Worm (Caenorhabditis elegans): ENCODE results near the gene pgp-11.

Gene pgp-11

DNA sequence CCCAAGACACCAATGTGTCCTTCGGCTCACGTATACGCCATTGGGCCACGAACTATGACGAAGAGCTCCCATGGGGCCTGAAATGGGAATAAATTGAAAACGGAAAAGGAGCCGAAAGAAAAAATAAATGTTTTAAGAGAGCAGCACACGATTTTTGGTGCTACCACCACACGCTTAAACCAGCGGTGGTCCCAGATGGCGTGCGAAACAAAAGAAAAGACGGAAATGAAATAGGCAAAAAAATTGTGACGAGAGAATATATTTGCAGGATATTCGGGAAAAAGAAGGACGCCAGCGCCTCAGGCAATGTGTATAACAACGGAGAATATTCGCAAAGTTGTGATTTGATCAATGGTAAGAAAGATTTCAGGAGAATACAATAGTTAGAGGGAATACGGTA, 17.1 kb downstream of the pgp-11 start:
- TF ChIP-seq nhr-90 (tag; optimal IDR thresholded peaks at IDR 0.05) (no peak), lin-35 (GFP tag; optimal IDR thresholded peaks at IDR 0.05) (peak in 1 of 3 experiments; percentile 33)

DNA sequence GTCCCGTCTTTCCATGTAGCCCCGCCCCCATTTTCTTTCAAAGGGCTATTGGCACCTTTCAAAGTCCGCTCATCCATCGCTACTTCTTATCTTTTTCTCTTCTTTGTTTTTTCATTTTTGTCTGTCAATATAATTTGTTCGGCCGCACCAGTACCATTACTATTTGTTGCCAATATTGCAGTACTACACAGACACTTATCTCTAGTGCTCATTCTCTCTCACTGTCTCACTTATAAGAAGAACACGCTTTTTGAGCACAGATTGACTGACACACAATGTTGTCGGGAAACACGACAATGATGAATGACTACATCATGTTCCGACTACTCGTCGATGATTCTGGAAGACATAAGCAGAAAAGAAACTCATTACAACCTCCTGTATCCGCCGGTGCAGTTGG, 19.0 kb downstream of the pgp-11 start:
- no peak for TF ChIP-seq nhr-27 (tag; optimal IDR thresholded peaks at IDR 0.05)
- TF ChIP-seq dox-1 (GFP tag; IDR thresholded peaks at IDR 0.05), result 0 out of 2 replicates have a peak, but pooled peaks have one; percentile 35
- peak; percentile 37 for TF ChIP-seq ceh-27 (GFP tag; optimal IDR thresholded peaks at IDR 0.05)
- TF ChIP-seq Y56A3A.18 (GFP tag; IDR thresholded peaks at IDR 0.05), result no peak

DNA sequence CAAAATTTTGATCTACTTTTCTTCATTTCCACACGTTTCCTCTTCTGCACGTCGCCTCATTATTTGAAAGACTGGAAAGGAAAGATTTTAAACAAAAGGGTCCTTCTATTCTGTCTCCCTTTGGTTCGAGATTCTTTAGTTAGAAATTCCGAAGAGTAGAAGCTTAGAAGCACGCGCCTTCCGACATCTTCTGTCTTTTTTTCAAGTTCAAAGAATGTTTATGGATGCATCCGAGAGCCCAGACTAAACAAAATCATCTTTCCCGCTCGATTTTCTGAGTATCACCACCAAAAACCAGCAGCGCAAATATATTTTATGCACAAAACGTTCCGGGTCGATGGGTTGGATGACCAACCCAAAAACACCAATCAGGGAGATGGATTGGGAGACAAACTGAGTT, 20.0 kb downstream of the pgp-11 start:
- TF ChIP-seq bed-1 (GFP tag; IDR thresholded peaks at IDR 0.05) (no peak), F39B2.1 (GFP tag; IDR thresholded peaks at IDR 0.05) (no peak), K12H6.12 (tag; optimal IDR thresholded peaks at IDR 0.05) (no peak), zim-3 (tag; optimal IDR thresholded peaks at IDR 0.05) (no peak)

DNA sequence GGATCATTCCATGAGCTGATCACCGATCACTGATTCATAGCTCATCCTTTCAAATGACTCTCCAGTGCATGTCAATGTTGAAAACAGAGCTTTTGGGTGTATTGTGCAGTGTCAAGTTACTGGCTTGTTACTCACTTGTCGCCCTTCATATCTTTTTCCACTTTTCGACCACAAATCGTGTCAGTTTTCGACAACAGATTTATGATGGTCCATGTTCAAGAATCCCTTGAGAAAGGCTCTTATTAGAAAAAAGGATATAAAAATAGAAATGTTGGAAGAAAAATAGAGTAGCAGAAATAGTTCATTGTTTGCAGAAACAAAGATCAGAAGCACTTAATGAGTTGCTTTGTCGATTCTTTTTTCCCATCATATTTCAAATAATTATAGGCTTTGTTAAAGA, 20.6 kb downstream of the pgp-11 start:
- no peak for TF ChIP-seq K11D2.4 (GFP tag; IDR thresholded peaks at IDR 0.05)
- TF ChIP-seq rec-8 (tag; optimal IDR thresholded peaks at IDR 0.05), result no peak
- no peak for TF ChIP-seq lin-54 (GFP tag; optimal IDR thresholded peaks at IDR 0.05)

DNA sequence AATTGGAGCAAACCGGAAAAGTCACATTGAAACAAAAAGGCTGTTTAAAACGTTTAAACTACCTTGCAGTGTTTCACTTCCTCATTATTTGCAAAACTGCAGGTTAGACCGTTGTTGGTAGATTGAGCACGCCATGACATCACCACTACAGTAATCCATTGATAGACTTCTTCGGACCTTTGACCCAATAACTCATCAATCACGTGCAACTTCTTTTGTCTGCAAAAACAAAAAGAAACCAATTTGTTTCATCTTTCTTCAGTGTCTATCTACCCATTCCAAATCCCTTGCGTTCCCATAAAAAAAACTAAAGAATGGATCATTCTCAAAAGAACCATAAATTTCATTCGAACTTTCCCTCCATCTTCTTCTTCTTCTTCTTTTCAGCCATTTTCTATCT, 23.0 kb downstream of the pgp-11 start:
- TF ChIP-seq ets-4 (GFP tag; optimal IDR thresholded peaks at IDR 0.05) (no peak), chd-7 (tag; optimal IDR thresholded peaks at IDR 0.05) (no peak), Y53G8AR.9 (GFP tag; conservative IDR thresholded peaks at IDR 0.05) (no peak), F55B11.4 (tag; optimal IDR thresholded peaks at IDR 0.05; ENCODE audit: borderline replicate concordance, insufficient read depth) (no peak), hmg-1.2 (GFP tag; IDR thresholded peaks at IDR 0.05) (no peak), nhr-27 (tag; optimal IDR thresholded peaks at IDR 0.05) (no peak), efl-1 (GFP tag; optimal IDR thresholded peaks at IDR 0.05) (no peak), dox-1 (GFP tag; IDR thresholded peaks at IDR 0.05) (no peak), Y67H2A.10 (GFP tag; conservative IDR thresholded peaks at IDR 0.05) (no peak), lsl-1 (GFP tag; optimal IDR thresholded peaks at IDR 0.05) (no peak), F57C9.4 (tag; optimal IDR thresholded peaks at IDR 0.05) (no peak), F49E8.2 (tag; optimal IDR thresholded peaks at IDR 0.05; ENCODE audit: insufficient read depth) (no peak), F22D6.2 (tag; optimal IDR thresholded peaks at IDR 0.05) (no peak), K11D2.4 (GFP tag; IDR thresholded peaks at IDR 0.05) (no peak), hrde-1 (tag; optimal IDR thresholded peaks at IDR 0.05; ENCODE audit: borderline replicate concordance) (no peak)

DNA sequence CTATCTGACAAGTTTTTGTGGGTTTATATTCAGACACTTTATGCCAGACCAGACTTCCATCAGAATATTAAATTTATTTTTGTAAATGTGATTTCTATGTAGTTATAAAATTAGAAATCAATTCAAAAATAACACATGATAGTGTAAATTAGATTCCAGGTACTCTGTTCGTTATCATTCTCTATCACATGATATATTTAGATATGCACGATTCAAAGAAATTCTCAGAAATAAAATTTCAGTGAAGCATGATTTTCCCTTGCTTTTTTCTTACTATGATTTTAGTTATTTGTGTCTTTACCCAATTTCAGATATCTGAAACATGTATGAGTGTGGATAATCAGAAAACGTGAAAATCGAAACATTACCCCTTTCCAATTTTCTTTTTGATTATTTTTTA, 26.5 kb downstream of the pgp-11 start:
- TF ChIP-seq ZK185.1 (tag; optimal IDR thresholded peaks at IDR 0.05; ENCODE audit: poor library complexity, severe bottlenecking) (no peak), repo-1 (tag; optimal IDR thresholded peaks at IDR 0.05) (no peak), lin-54 (GFP tag; optimal IDR thresholded peaks at IDR 0.05) (no peak), madf-6 (GFP tag; IDR thresholded peaks at IDR 0.05) (no peak), hmg-20 (GFP tag; IDR thresholded peaks at IDR 0.05) (no peak), mel-28 (tag; optimal IDR thresholded peaks at IDR 0.05; ENCODE audit: borderline replicate concordance) (no peak), cebp-1 (GFP tag; IDR thresholded peaks at IDR 0.05) (no peak), cebp-1 (tag; optimal IDR thresholded peaks at IDR 0.05) (no peak), tbx-9 (tag; optimal IDR thresholded peaks at IDR 0.05; ENCODE audit: borderline replicate concordance) (no peak), cebp-2 (GFP tag; IDR thresholded peaks at IDR 0.05) (no peak), F52B5.7 (tag; optimal IDR thresholded peaks at IDR 0.05) (no peak), K11D2.4 (GFP tag; IDR thresholded peaks at IDR 0.05) (no peak), ama-1 (optimal IDR thresholded peaks at IDR 0.05) (no peak), ama-1 (GFP tag; optimal IDR thresholded peaks at IDR 0.05) (no peak), tbp1 (GFP tag; optimal IDR thresholded peaks at IDR 0.05) (no peak), lsl-1 (GFP tag; optimal IDR thresholded peaks at IDR 0.05) (no peak), K12H6.12 (tag; optimal IDR thresholded peaks at IDR 0.05) (no peak), ztf-18 (tag; optimal IDR thresholded peaks at IDR 0.05) (no peak), attf-6 (GFP tag; IDR thresholded peaks at IDR 0.05) (no peak), hsf-1 (GFP tag; IDR thresholded peaks at IDR 0.05) (no peak)

Data from whole organism, young adult.